Worm (Caenorhabditis elegans) whole organism, early embryonic: ENCODE data around the gene F56B3.2.

Experiments
- B0310.2 ChIP-seq: sonication (generic microtip); optimal IDR thresholded peaks from 2 replicates; lab custom pipeline; 2016; ENCODE audit warnings: mild to moderate bottlenecking, missing genetic modification characterization, missing compliant biosample characterization
- F13C5.2 ChIP-seq: sonication (generic microtip); optimal IDR thresholded peaks from 2 replicates; lab custom pipeline; 2017; ENCODE audit warnings: mild to moderate bottlenecking, missing genetic modification characterization, inconsistent platforms, missing compliant biosample characterization
- aly-1 ChIP-seq: sonication (generic microtip); optimal IDR thresholded peaks from 2 replicates; lab custom pipeline; 2016; ENCODE audit warnings: missing genetic modification characterization, missing compliant biosample characterization
- ama-1 ChIP-seq: fragments of 150-350 bp; optimal IDR thresholded peaks from 2 replicates; lab custom pipeline; 2014
- ets-7 ChIP-seq: sonication (generic microtip); optimal IDR thresholded peaks from 2 replicates; lab custom pipeline; 2016; ENCODE audit warnings: missing genotype, missing genetic modification characterization, missing compliant biosample characterization
- hmbx-1 ChIP-seq: sonication (generic microtip); optimal IDR thresholded peaks from 2 replicates; lab custom pipeline; 2016; ENCODE audit warnings: mild to moderate bottlenecking, missing genetic modification characterization, missing compliant biosample characterization
- hmg-4 ChIP-seq: fragments of 200-800 bp; sonication (Bioruptor generic); optimal IDR thresholded peaks from 2 replicates; lab custom pipeline; 2018; ENCODE audit warnings: mild to moderate bottlenecking, missing genetic modification characterization, missing compliant biosample characterization
- hnd-1 ChIP-seq: sonication (generic microtip); optimal IDR thresholded peaks from 2 replicates; lab custom pipeline; 2016; ENCODE audit warnings: missing genetic modification characterization, missing compliant biosample characterization
- scrt-1 ChIP-seq: fragments of 200-800 bp; sonication (Bioruptor generic); IDR thresholded peaks from 2 replicates; pipeline ENCODE4 v1.3.6; 2022; ENCODE audit warnings: missing genetic modification characterization, missing compliant biosample characterization
- tbx-37 ChIP-seq: fragments of 200-800 bp; sonication (Bioruptor generic); conservative IDR thresholded peaks from 2 replicates; pipeline ENCODE4 v1.3.6; 2022; ENCODE audit warnings: missing genetic modification reagents, missing genetic modification characterization, missing compliant biosample characterization

- TF ChIP-seq ama-1 (lab: Kevin White, UChicago) (no peak), scrt-1 (GFP tag; lab: Robert Waterston, UW) (no peak), hmbx-1 (tag; lab: Kevin White, UChicago) (no peak), hnd-1 (tag; lab: Kevin White, UChicago) (no peak), tbx-37 (GFP tag; lab: Robert Waterston, UW) (no peak), F13C5.2 (tag; lab: Kevin White, UChicago) (no peak), aly-1 (tag; lab: Kevin White, UChicago) (no peak), B0310.2 (tag; lab: Kevin White, UChicago) (no peak), hmg-4 (GFP tag; lab: Kevin White, UChicago) (no peak), ets-7 (tag; lab: Kevin White, UChicago) (no peak)
These were observed 26.6 kb downstream of the F56B3.2 start for ce11 chrIV:741831-742230.
